Worm (Caenorhabditis elegans) whole organism, L1 larva: ENCODE data around the gene F58F6.5.
"Not testable (repeated sequence)": the region's sequence is repeated elsewhere in the genome, so short reads cannot be mapped to it uniquely, and the experiment has no call there.

ENCODE experiments used
- ama-1 ChIP-seq: fragments of 150-350 bp; optimal IDR thresholded peaks from 2 replicates; lab custom pipeline; 2014
- ceh-82 ChIP-seq, 3 experiments: fragments of 150-350 bp in 1 of 3; sonication (generic microtip) in 2 of 3; optimal IDR thresholded peaks; 2 replicates each; lab custom pipeline; 2014 to 2017; ENCODE audit warnings: missing biosample characterization in 3 of 3, missing genetic modification characterization in 3 of 3
- ces-1 ChIP-seq: fragments of 150-350 bp; optimal IDR thresholded peaks from 2 replicates; lab custom pipeline; 2014; ENCODE audit warnings: missing biosample characterization, missing genetic modification reagents, missing genetic modification characterization
- fkh-10 ChIP-seq: sonication (generic microtip); optimal IDR thresholded peaks from 2 replicates; lab custom pipeline; 2017; ENCODE audit warnings: missing biosample characterization, missing genetic modification reagents, missing genetic modification characterization
- jun-1 ChIP-seq: fragments of 150-350 bp; optimal IDR thresholded peaks from 2 replicates; lab custom pipeline; 2014; ENCODE audit warnings: missing biosample characterization, missing genetic modification reagents, missing genetic modification characterization
- lin-13 ChIP-seq: fragments of 150-350 bp; optimal IDR thresholded peaks from 2 replicates; lab custom pipeline; 2014; ENCODE audit warnings: missing biosample characterization, missing genetic modification reagents, missing genetic modification characterization
- lir-3 ChIP-seq: sonication (generic microtip); optimal IDR thresholded peaks from 2 replicates; lab custom pipeline; 2016; ENCODE audit warnings: mild to moderate bottlenecking, missing genetic modification characterization, moderate library complexity, missing compliant biosample characterization; ENCODE audit not compliant: poor library complexity
- lsy-2 ChIP-seq, 2 experiments: fragments of 150-350 bp; optimal IDR thresholded peaks; 2 replicates each; lab custom pipeline; 2014; ENCODE audit warnings: missing biosample characterization in 2 of 2, missing genetic modification characterization in 2 of 2
- mdl-1 ChIP-seq, 2 experiments: fragments of 150-350 bp; optimal IDR thresholded peaks; 2 replicates each; lab custom pipeline; 2014 to 2017; ENCODE audit warnings: missing biosample characterization in 2 of 2, missing genetic modification characterization in 2 of 2, inconsistent platforms in 1 of 2
- nhr-11 ChIP-seq: fragments of 150-350 bp; optimal IDR thresholded peaks from 2 replicates; lab custom pipeline; 2014; ENCODE audit warnings: missing biosample characterization, missing genetic modification characterization
- nhr-28 ChIP-seq: fragments of 150-350 bp; optimal IDR thresholded peaks from 2 replicates; lab custom pipeline; 2014; ENCODE audit warnings: missing biosample characterization, missing genetic modification characterization
- nhr-76 ChIP-seq: sonication (generic microtip); optimal IDR thresholded peaks from 2 replicates; lab custom pipeline; 2017; ENCODE audit warnings: missing biosample characterization, missing genetic modification characterization
- zip-4 ChIP-seq: fragments of 200-800 bp; sonication (Bioruptor generic); optimal IDR thresholded peaks from 2 replicates; lab custom pipeline; 2018; ENCODE audit warnings: mild to moderate bottlenecking, missing genetic modification characterization, moderate library complexity, missing compliant biosample characterization

DNA sequence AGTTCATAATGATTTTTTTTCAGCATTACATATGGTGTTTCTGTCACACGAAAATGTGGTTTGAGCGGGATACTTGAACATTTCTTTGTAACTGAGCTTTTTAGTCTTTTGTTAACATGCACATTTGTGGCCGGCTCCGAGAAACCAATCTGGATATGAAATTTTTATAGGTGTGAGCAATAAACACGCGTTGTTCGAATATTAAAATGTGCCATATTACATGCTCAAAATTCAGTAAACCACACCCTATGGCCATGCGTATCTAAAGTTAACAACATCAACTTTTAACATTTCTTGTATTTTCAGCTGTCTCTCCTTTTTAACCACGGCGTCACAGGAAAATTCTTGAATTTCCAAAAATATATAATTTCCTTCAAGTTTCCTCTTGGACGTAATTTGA lies 2.7 kb upstream of the F58F6.5 start, which contains the start of gene F58F6.6:
- TF ChIP-seq nhr-28; lsy-2 (tag; optimal IDR thresholded peaks at IDR 0.05; lab: Kevin White, UChicago); ceh-82 (tag; optimal IDR thresholded peaks at IDR 0.05; lab: Kevin White, UChicago); zip-4 (GFP tag; lab: Kevin White, UChicago); nhr-76 (tag; lab: Kevin White, UChicago); mdl-1 (tag; optimal IDR thresholded peaks at IDR 0.05; lab: Kevin White, UChicago); fkh-10 (GFP tag; lab: Kevin White, UChicago); jun-1 (tag; lab: Kevin White, UChicago); lir-3 (tag; lab: Kevin White, UChicago); ces-1 (GFP tag; lab: Kevin White, UChicago); lin-13 (GFP tag; lab: Kevin White, UChicago); ama-1 (lab: Kevin White, UChicago); nhr-11 (tag; lab: Kevin White, UChicago): not testable (repeated sequence)
